Fruit fly (Drosophila melanogaster): Measurements from ENCODE around the gene Cp16.
A peak's percentile ranks its signal among the peaks of the same experiment; 100 is the strongest.

DNA sequence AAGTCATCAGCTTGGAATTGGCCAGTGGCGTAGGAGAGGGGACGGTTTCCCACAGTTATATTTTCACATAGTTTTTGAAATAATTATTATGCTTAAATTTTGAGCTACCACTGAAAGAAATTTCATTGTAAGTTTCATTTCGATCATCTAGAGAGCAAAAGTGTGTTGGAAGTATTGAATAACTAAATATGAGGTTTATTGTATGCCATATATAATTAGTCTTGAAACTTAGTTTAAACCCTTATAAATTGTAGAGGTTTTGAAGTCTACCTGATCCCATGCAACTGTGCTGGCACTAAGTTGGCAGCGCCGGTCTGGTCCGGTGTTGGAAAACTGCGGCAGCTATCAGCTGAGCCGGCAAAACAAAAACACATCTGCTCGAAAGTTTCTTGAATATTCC, 10.6 kb upstream of the Cp16 start, which contains the start of the genes CG32022 and CG6511:
- TF ChIP-seq tj (GFP tag; optimal IDR thresholded peaks at IDR 0.05) (no peak), ovo (GFP tag; optimal IDR thresholded peaks at IDR 0.05) (no peak), CG11617 (GFP tag; optimal IDR thresholded peaks at IDR 0.05) (no peak), CG12768 (GFP tag; optimal IDR thresholded peaks at IDR 0.05) (peak; percentile 98), CG7101 (tag; optimal IDR thresholded peaks at IDR 0.05) (peak; percentile 98), bab1 (GFP tag; optimal IDR thresholded peaks at IDR 0.05) (no peak), kay (GFP tag; ENCODE audit: borderline replicate concordance) (peak; percentile 97), CG14711 (tag; optimal IDR thresholded peaks at IDR 0.05) (peak; percentile 93), pad (GFP tag; optimal IDR thresholded peaks at IDR 0.05) (peak; percentile 93), cic (GFP tag; optimal IDR thresholded peaks at IDR 0.05) (peak; percentile 84), cnc (optimal IDR thresholded peaks at IDR 0.05) (no peak), Crg-1 (GFP tag; optimal IDR thresholded peaks at IDR 0.05) (no peak)

Measured in whole organism, adult.